Worm (Caenorhabditis elegans): ENCODE data around the gene pqn-31.

DNA sequence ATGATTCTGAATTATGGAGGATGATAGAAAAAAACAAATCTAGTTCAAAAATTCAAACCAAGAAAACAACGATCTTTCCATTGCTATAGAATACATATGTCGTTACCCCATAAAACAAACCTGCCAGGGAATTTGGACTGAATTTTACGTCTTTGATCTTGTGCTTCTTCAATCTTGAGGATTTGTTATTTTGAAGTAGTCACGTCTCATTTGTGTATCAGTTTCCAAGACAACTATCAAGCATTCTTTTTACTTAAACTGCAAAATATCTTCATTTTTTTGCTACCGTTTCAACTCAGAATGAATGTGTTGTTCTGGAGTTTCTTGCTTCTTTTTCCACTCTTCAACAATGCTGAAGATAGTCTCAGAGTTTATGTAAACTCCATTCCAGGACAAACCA is 21.4 kb downstream of the pqn-31 start, which contains the start of gene F21C10.19:
- TF ChIP-seq nfya-1 (tag; optimal IDR thresholded peaks at IDR 0.05; ENCODE audit: borderline replicate concordance, insufficient read depth) (no peak), him-1 (tag; optimal IDR thresholded peaks at IDR 0.05) (no peak), hlh-26 (GFP tag; conservative IDR thresholded peaks at IDR 0.05) (no peak), nhr-120 (GFP tag; IDR thresholded peaks at IDR 0.05) (no peak), tbx-9 (tag; optimal IDR thresholded peaks at IDR 0.05; ENCODE audit: borderline replicate concordance) (no peak), ztf-26 (tag; optimal IDR thresholded peaks at IDR 0.05) (no peak), snpc-4 (GFP tag; optimal IDR thresholded peaks at IDR 0.05) (no peak), snpc-4 (tag; optimal IDR thresholded peaks at IDR 0.05) (no peak), dpl-1 (GFP tag; optimal IDR thresholded peaks at IDR 0.05) (no peak), ama-1 (optimal IDR thresholded peaks at IDR 0.05) (no peak), ama-1 (GFP tag; optimal IDR thresholded peaks at IDR 0.05) (no peak), F49E8.2 (tag; optimal IDR thresholded peaks at IDR 0.05; ENCODE audit: insufficient read depth) (no peak), hmg-1.2 (GFP tag; IDR thresholded peaks at IDR 0.05) (no peak)
